Fruit fly (Drosophila melanogaster): ENCODE measurements around the gene Rint1.

Gene Rint1

DNA sequence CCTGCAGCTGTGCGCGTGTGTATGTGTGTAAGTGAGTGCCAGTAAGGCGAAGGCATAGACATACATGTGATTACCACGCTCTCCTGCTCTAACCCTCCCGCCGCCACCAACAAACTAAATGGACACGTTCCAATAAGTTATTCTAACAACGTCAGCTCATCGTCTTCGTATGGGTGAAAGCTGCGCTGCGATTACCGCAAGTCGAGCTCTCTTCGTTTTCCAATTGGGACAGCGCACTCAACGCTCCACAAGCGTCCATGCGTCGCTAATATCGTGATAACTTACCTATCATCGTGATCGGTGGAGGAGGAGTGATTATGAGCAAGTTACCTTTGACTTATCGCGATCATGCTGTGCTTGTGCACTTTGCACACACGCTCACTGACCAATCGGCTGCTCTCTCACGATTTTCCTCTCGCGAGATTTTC lies 37.7 kb downstream of the Rint1 start (continued):
- TF ChIP-seq CG7987 (GFP tag; optimal IDR thresholded peaks at IDR 0.05) (peak; percentile 4), chm (GFP tag; IDR thresholded peaks at IDR 0.05) (no peak), pros (GFP tag; optimal IDR thresholded peaks at IDR 0.05) (peak; percentile 69), CG30403 (GFP tag; optimal IDR thresholded peaks at IDR 0.05) (peak; percentile 13), row (GFP tag; IDR thresholded peaks at IDR 0.05) (peak; percentile 46; the same call in 2 of the 3 replicates), nom (GFP tag; optimal IDR thresholded peaks at IDR 0.05) (peak; percentile 57), Atf-2 (GFP tag; optimal IDR thresholded peaks at IDR 0.05) (no peak), CG2678 (tag; optimal IDR thresholded peaks at IDR 0.05) (peak; percentile 46), CG15269 (tag; optimal IDR thresholded peaks at IDR 0.05) (peak; percentile 8), CG4282 (GFP tag; optimal IDR thresholded peaks at IDR 0.05) (no peak), fd3F (GFP tag; optimal IDR thresholded peaks at IDR 0.05) (no peak), CG3995 (GFP tag; optimal IDR thresholded peaks at IDR 0.05) (peak; percentile 75), Elba2 (GFP tag; optimal IDR thresholded peaks at IDR 0.05) (peak; percentile 88), hkb (optimal IDR thresholded peaks at IDR 0.05) (no peak), hkb (GFP tag; IDR thresholded peaks at IDR 0.05) (peak; percentile 88), cg (GFP tag; optimal IDR thresholded peaks at IDR 0.05) (peak; percentile 86), ac (GFP tag; optimal IDR thresholded peaks at IDR 0.05) (peak; percentile 56), ara (GFP tag; IDR thresholded peaks at IDR 0.05) (peak; percentile 46), NfI (GFP tag; optimal IDR thresholded peaks at IDR 0.05) (no peak), CG1832 (GFP tag; optimal IDR thresholded peaks at IDR 0.05) (peak; percentile 22), sqz (GFP tag; optimal IDR thresholded peaks at IDR 0.05) (peak; percentile 67), Dad (GFP tag; optimal IDR thresholded peaks at IDR 0.05) (peak; percentile 23), cwo (GFP tag; optimal IDR thresholded peaks at IDR 0.05) (peak; percentile 71), prd (optimal IDR thresholded peaks at IDR 0.05) (no peak), prd (GFP tag; IDR thresholded peaks at IDR 0.05) (peak; percentile 32; the same call in 1 of the 3 replicates), Opbp (GFP tag; IDR thresholded peaks at IDR 0.05; ENCODE audit: partially characterized antibody) (no peak), CG6683 (GFP tag; optimal IDR thresholded peaks at IDR 0.05) (no peak), CG11695 (GFP tag; IDR thresholded peaks at IDR 0.05) (no peak), CG15073 (GFP tag; optimal IDR thresholded peaks at IDR 0.05) (no peak), Asciz (GFP tag; optimal IDR thresholded peaks at IDR 0.05) (peak; percentile 59), lab (GFP tag; optimal IDR thresholded peaks at IDR 0.05) (peak; percentile 77), gsb-n (tag; optimal IDR thresholded peaks at IDR 0.05) (peak; percentile 30), Xrp1 (GFP tag; IDR thresholded peaks at IDR 0.05) (0 out of 2 replicates have a peak, but pooled peaks have one; percentile 28), vvl (GFP tag; IDR thresholded peaks at IDR 0.05) (peak; percentile 64; the same call in 1 of the 2 replicates), stc (GFP tag; IDR thresholded peaks at IDR 0.05) (peak; percentile 38; the same call in 1 of the 2 replicates), CG14441 (GFP tag; IDR thresholded peaks at IDR 0.05) (peak; percentile 31; the same call in 1 of the 2 replicates), dysf (GFP tag; IDR thresholded peaks at IDR 0.05) (peak; percentile 33; the same call in 1 of the 3 replicates), zen (tag; optimal IDR thresholded peaks at IDR 0.05) (no peak), oc (tag; optimal IDR thresholded peaks at IDR 0.05) (peak; percentile 50), CG2199 (GFP tag; IDR thresholded peaks at IDR 0.05) (peak; percentile 83), Blimp-1 (GFP tag; optimal IDR thresholded peaks at IDR 0.05) (peak; percentile 33), rib (GFP tag; IDR thresholded peaks at IDR 0.05) (0 out of 2 replicates have a peak, but pooled peaks have one; percentile 16), CG4820 (GFP tag; optimal IDR thresholded peaks at IDR 0.05) (peak; percentile 98), CTCF (GFP tag; optimal IDR thresholded peaks at IDR 0.05) (peak; percentile 60), Jarid2 (GFP tag; optimal IDR thresholded peaks at IDR 0.05) (no peak), CG11504 (tag; optimal IDR thresholded peaks at IDR 0.05) (peak; percentile 41), Bteb2 (GFP tag; optimal IDR thresholded peaks at IDR 0.05) (no peak), tll (GFP tag; optimal IDR thresholded peaks at IDR 0.05) (no peak), HLH3B (GFP tag; IDR thresholded peaks at IDR 0.05) (peak; percentile 58; the same call in 1 of the 2 replicates), CG8478 (optimal IDR thresholded peaks at IDR 0.05) (no peak), Bgb (GFP tag; IDR thresholded peaks at IDR 0.05; ENCODE audit: partially characterized antibody) (no peak)

Data from whole organism, embryonic.